Fruit fly (Drosophila melanogaster) whole organism, embryonic: Measurements from ENCODE around the gene CG11178.

Source experiments
- BEAF-32 ChIP-seq: fragments of 200-800 bp; sonication (Bioruptor generic); optimal IDR thresholded peaks from 3 replicates; lab custom pipeline; 2017; ENCODE audit warnings: missing biosample characterization, missing genetic modification characterization, mild to moderate bottlenecking, moderate library complexity, missing genetic modification reagents
- Bdp1 ChIP-seq: fragments of 200-800 bp; sonication (Bioruptor generic); optimal IDR thresholded peaks from 3 replicates; lab custom pipeline; 2016; ENCODE audit warnings: missing biosample characterization, missing genetic modification characterization
- Blimp-1 ChIP-seq: fragments of 200-800 bp; sonication (Bioruptor generic); optimal IDR thresholded peaks from 3 replicates; lab custom pipeline; 2018; ENCODE audit warnings: missing biosample characterization, missing genetic modification characterization, mild to moderate bottlenecking, moderate library complexity, missing genetic modification reagents
- CG1024 ChIP-seq: fragments of 200-800 bp; sonication (Bioruptor generic); IDR thresholded peaks from 2 replicates; pipeline ENCODE4 v1.3.6; 2022; ENCODE audit warnings: missing biosample characterization, missing genetic modification characterization
- CG10543 ChIP-seq: fragments of 200-800 bp; sonication (Bioruptor generic); optimal IDR thresholded peaks from 3 replicates; lab custom pipeline; 2017; ENCODE audit warnings: missing biosample characterization, mild to moderate bottlenecking, missing genetic modification characterization, moderate library complexity
- CG10979 ChIP-seq: fragments of 200-800 bp; sonication (Bioruptor generic); optimal IDR thresholded peaks from 2 replicates; lab custom pipeline; 2018; ENCODE audit warnings: missing biosample characterization, mild to moderate bottlenecking, missing genetic modification characterization, moderate library complexity
- CG11696 ChIP-seq: fragments of 200-800 bp; sonication (Bioruptor generic); IDR thresholded peaks from 2 replicates; pipeline ENCODE4 v1.3.6; 2022; ENCODE audit warnings: missing biosample characterization, missing genetic modification characterization
- CG12659 ChIP-seq: fragments of 200-800 bp; sonication (Bioruptor generic); optimal IDR thresholded peaks from 3 replicates; lab custom pipeline; 2017; ENCODE audit warnings: mild to moderate bottlenecking, missing biosample characterization, missing genetic modification reagents, missing genetic modification characterization
- CG13287 ChIP-seq: fragments of 200-800 bp; sonication (Bioruptor generic); IDR thresholded peaks from 2 replicates; pipeline ENCODE4 v1.3.6; 2022; ENCODE audit warnings: missing biosample characterization, missing genetic modification characterization; ENCODE audit not compliant: partially characterized antibody
- CG13296 ChIP-seq: fragments of 200-800 bp; sonication (Bioruptor generic); optimal IDR thresholded peaks from 3 replicates; lab custom pipeline; 2018; ENCODE audit warnings: missing biosample characterization, mild to moderate bottlenecking, missing genetic modification characterization
- CG15601 ChIP-seq: fragments of 200-800 bp; sonication (Bioruptor generic); optimal IDR thresholded peaks from 3 replicates; lab custom pipeline; 2019; ENCODE audit warnings: missing biosample characterization, mild to moderate bottlenecking, missing genetic modification characterization, moderate library complexity
- CG16815 ChIP-seq: fragments of 200-800 bp; sonication (Bioruptor generic); optimal IDR thresholded peaks from 3 replicates; lab custom pipeline; 2017; ENCODE audit warnings: missing biosample characterization, mild to moderate bottlenecking, missing genetic modification characterization
- CG17385 ChIP-seq: fragments of 200-800 bp; sonication (Bioruptor generic); optimal IDR thresholded peaks from 3 replicates; lab custom pipeline; 2018; ENCODE audit warnings: missing biosample characterization, mild to moderate bottlenecking, missing genetic modification characterization
- CG18599 ChIP-seq: fragments of 200-800 bp; sonication (Bioruptor generic); optimal IDR thresholded peaks from 3 replicates; lab custom pipeline; 2017; ENCODE audit warnings: missing biosample characterization, missing genetic modification characterization, mild to moderate bottlenecking, moderate library complexity, missing genetic modification reagents
- CG3407 ChIP-seq: fragments of 200-800 bp; sonication (Bioruptor generic); optimal IDR thresholded peaks from 2 replicates; lab custom pipeline; 2018; ENCODE audit warnings: missing biosample characterization, mild to moderate bottlenecking, missing genetic modification characterization
- CG4707 ChIP-seq: fragments of 200-800 bp; sonication (Bioruptor generic); optimal IDR thresholded peaks from 2 replicates; lab custom pipeline; 2018; ENCODE audit warnings: missing biosample characterization, mild to moderate bottlenecking, missing genetic modification characterization, moderate library complexity
- CG4730 ChIP-seq: fragments of 200-800 bp; sonication (Bioruptor generic); IDR thresholded peaks from 2 replicates; pipeline ENCODE4 v1.3.6; 2022; ENCODE audit warnings: missing biosample characterization, missing genetic modification characterization
- CG6683 ChIP-seq: fragments of 200-800 bp; sonication (Bioruptor generic); optimal IDR thresholded peaks from 2 replicates; lab custom pipeline; 2017; ENCODE audit warnings: missing biosample characterization, mild to moderate bottlenecking, missing genetic modification characterization, missing genetic modification reagents
- CG7271 ChIP-seq: fragments of 200-800 bp; sonication (Bioruptor generic); optimal IDR thresholded peaks from 2 replicates; lab custom pipeline; 2018; ENCODE audit warnings: missing biosample characterization, mild to moderate bottlenecking, missing genetic modification characterization, moderate library complexity
- CG7372 ChIP-seq: fragments of 200-800 bp; sonication (Bioruptor generic); IDR thresholded peaks from 2 replicates; pipeline ENCODE4 v1.3.6; 2022; ENCODE audit warnings: missing biosample characterization, missing genetic modification characterization
- CG9215 ChIP-seq: fragments of 200-800 bp; sonication (Bioruptor generic); IDR thresholded peaks from 2 replicates; pipeline ENCODE4 v1.3.6; 2022; ENCODE audit warnings: missing biosample characterization, missing genetic modification characterization
- CG9797 ChIP-seq: fragments of 200-800 bp; sonication (Bioruptor generic); optimal IDR thresholded peaks from 3 replicates; lab custom pipeline; 2018; ENCODE audit warnings: missing biosample characterization, mild to moderate bottlenecking, missing genetic modification characterization
- Deaf1 ChIP-seq: fragments of 200-800 bp; optimal IDR thresholded peaks from 3 replicates; lab custom pipeline; 2019; ENCODE audit warnings: missing biosample characterization, mild to moderate bottlenecking, missing genetic modification characterization, moderate library complexity
- Fer3 ChIP-seq: fragments of 200-800 bp; sonication (Bioruptor generic); optimal IDR thresholded peaks from 2 replicates; lab custom pipeline; 2018; ENCODE audit warnings: missing biosample characterization, mild to moderate bottlenecking, missing genetic modification characterization, moderate library complexity
- Mad ChIP-seq: fragments of 200-800 bp; sonication (Bioruptor generic); optimal IDR thresholded peaks from 2 replicates; lab custom pipeline; 2016; ENCODE audit warnings: missing biosample characterization, missing genetic modification characterization
- Med ChIP-seq: fragments of 200-800 bp; sonication (Bioruptor generic); peaks from one replicate; lab custom pipeline; 2016; ENCODE audit warnings: missing biosample characterization, missing genetic modification characterization, mild to moderate bottlenecking, inconsistent platforms, moderate library complexity
- NfI ChIP-seq: fragments of 200-800 bp; sonication (Bioruptor generic); optimal IDR thresholded peaks from 3 replicates; lab custom pipeline; 2018; ENCODE audit warnings: missing biosample characterization, mild to moderate bottlenecking, missing genetic modification characterization, moderate library complexity
- PHDP ChIP-seq: fragments of 200-800 bp; sonication (Bioruptor generic); optimal IDR thresholded peaks from 3 replicates; lab custom pipeline; 2018; ENCODE audit warnings: missing biosample characterization, mild to moderate bottlenecking, missing genetic modification characterization, moderate library complexity
- Sox100B ChIP-seq: fragments of 200-800 bp; sonication (Bioruptor generic); optimal IDR thresholded peaks from 3 replicates; lab custom pipeline; 2018; ENCODE audit warnings: missing biosample characterization, mild to moderate bottlenecking, missing genetic modification characterization
- Xbp1 ChIP-seq: fragments of 200-800 bp; sonication (Bioruptor generic); optimal IDR thresholded peaks from 3 replicates; lab custom pipeline; 2016; ENCODE audit warnings: missing biosample characterization, mild to moderate bottlenecking, missing genetic modification characterization
- cwo ChIP-seq: fragments of 200-800 bp; sonication (Bioruptor generic); optimal IDR thresholded peaks from 3 replicates; lab custom pipeline; 2017; ENCODE audit warnings: missing biosample characterization, missing genetic modification characterization, mild to moderate bottlenecking, moderate library complexity, missing genetic modification reagents
- danr ChIP-seq: fragments of 200-800 bp; sonication (Bioruptor generic); IDR thresholded peaks from 2 replicates; pipeline ENCODE4 v1.3.6; 2022; ENCODE audit warnings: missing biosample characterization, missing genetic modification characterization
- dysf ChIP-seq: fragments of 200-800 bp; sonication (Bioruptor generic); IDR thresholded peaks from 3 replicates; pipeline ENCODE4 v1.3.6; 2022; ENCODE audit warnings: missing biosample characterization, missing genetic modification characterization
- fd64A ChIP-seq: fragments of 200-800 bp; sonication (Bioruptor generic); optimal IDR thresholded peaks from 3 replicates; lab custom pipeline; 2018; ENCODE audit warnings: missing biosample characterization, mild to moderate bottlenecking, missing genetic modification characterization
- grau ChIP-seq: fragments of 200-800 bp; optimal IDR thresholded peaks from 3 replicates; lab custom pipeline; 2019; ENCODE audit warnings: missing biosample characterization, mild to moderate bottlenecking, missing genetic modification characterization, moderate library complexity
- gsb ChIP-seq: fragments of 200-800 bp; sonication (Bioruptor generic); IDR thresholded peaks from 2 replicates; pipeline ENCODE4 v1.3.6; 2022; ENCODE audit warnings: missing biosample characterization, missing genetic modification characterization
- insv ChIP-seq, 2 experiments: fragments of 200-800 bp; sonication (Bioruptor generic); optimal IDR thresholded peaks; 3 replicates each; lab custom pipeline; 2016 to 2018; ENCODE audit warnings: missing biosample characterization in 2 of 2, missing genetic modification characterization in 2 of 2
- lab ChIP-seq: fragments of 200-800 bp; sonication (Bioruptor generic); optimal IDR thresholded peaks from 3 replicates; lab custom pipeline; 2017; ENCODE audit warnings: missing biosample characterization, missing genetic modification characterization, mild to moderate bottlenecking, moderate library complexity, missing genetic modification reagents
- mirr ChIP-seq: fragments of 200-800 bp; sonication (Bioruptor generic); optimal IDR thresholded peaks from 3 replicates; lab custom pipeline; 2018; ENCODE audit warnings: missing biosample characterization, mild to moderate bottlenecking, missing genetic modification characterization
- oc ChIP-seq: fragments of 200-800 bp; sonication (Bioruptor generic); optimal IDR thresholded peaks from 2 replicates; lab custom pipeline; 2018; ENCODE audit warnings: missing biosample characterization, mild to moderate bottlenecking, missing genetic modification characterization, moderate library complexity
- odd ChIP-seq: fragments of 200-800 bp; sonication (Bioruptor generic); optimal IDR thresholded peaks from 2 replicates; lab custom pipeline; 2017; ENCODE audit warnings: missing biosample characterization, mild to moderate bottlenecking, missing genetic modification characterization
- p53 ChIP-seq: fragments of 200-800 bp; sonication (Bioruptor generic); optimal IDR thresholded peaks from 2 replicates; lab custom pipeline; 2016; ENCODE audit warnings: missing biosample characterization, missing genetic modification characterization
- sc ChIP-seq, 3 experiments: fragments of >200 bp in 2 of 3; fragments of 200-800 bp in 1 of 3; sonication (Bioruptor generic) in 1 of 3; optimal IDR thresholded peaks; 2 replicates in 2 of 3; 3 replicates in 1 of 3; lab custom pipeline; 2017; ENCODE audit warnings: mild to moderate bottlenecking in 1 of 3, missing biosample characterization in 1 of 3, missing genetic modification characterization in 1 of 3, missing genetic modification reagents in 1 of 3
- schlank ChIP-seq: fragments of 200-800 bp; sonication (Bioruptor generic); optimal IDR thresholded peaks from 2 replicates; lab custom pipeline; 2018; ENCODE audit warnings: missing biosample characterization, mild to moderate bottlenecking, missing genetic modification characterization
- sens ChIP-seq: fragments of 200-800 bp; sonication (Bioruptor generic); peaks from one replicate; lab custom pipeline; 2016; ENCODE audit warnings: missing biosample characterization, missing genetic modification characterization
- sima ChIP-seq: fragments of 200-800 bp; sonication (Bioruptor generic); optimal IDR thresholded peaks from 2 replicates; lab custom pipeline; 2016; ENCODE audit warnings: missing biosample characterization, missing genetic modification characterization
- sna ChIP-seq: fragments of 200-800 bp; sonication (Bioruptor generic); IDR thresholded peaks from 2 replicates; pipeline ENCODE4 v1.3.6; 2022; ENCODE audit warnings: missing biosample characterization, missing genetic modification characterization; ENCODE audit not compliant: partially characterized antibody
- sqz ChIP-seq: fragments of 200-800 bp; sonication (Bioruptor generic); optimal IDR thresholded peaks from 3 replicates; lab custom pipeline; 2018; ENCODE audit warnings: missing biosample characterization, mild to moderate bottlenecking, missing genetic modification characterization
- unc-4 ChIP-seq: fragments of 200-800 bp; sonication (Bioruptor generic); IDR thresholded peaks from 2 replicates; pipeline ENCODE4 v1.3.6; 2022; ENCODE audit warnings: missing biosample characterization, missing genetic modification characterization; ENCODE audit not compliant: partially characterized antibody

The CG11178 gene

DNA sequence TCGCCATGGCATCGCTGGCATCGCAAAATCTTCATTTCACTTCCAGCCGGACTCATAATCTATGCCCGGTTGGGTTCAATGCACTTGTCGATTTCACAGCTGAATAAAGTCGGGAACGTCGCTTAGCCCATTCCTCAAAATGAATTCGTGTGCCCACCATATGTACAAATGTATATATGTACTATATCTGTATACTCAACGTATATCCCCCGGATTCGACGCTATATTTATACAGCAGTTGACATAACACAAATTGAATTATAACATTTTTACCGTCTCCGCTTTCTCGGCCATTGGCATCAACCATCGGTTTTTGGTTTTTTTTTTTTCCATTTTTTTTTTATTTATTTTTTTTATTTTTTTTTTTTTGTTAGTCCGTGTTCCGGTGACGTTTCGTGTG, 35.2 kb upstream of the CG11178 start (continued):
- TF ChIP-seq Sox100B (GFP tag; lab: Kevin White, UChicago) (peak; percentile 10), danr (GFP tag; lab: Robert Waterston, UW) (no peak), schlank (tag; lab: Kevin White, UChicago) (no peak), CG15601 (peak; percentile 37), CG9215 (GFP tag; lab: Robert Waterston, UW) (no peak), mirr (GFP tag; lab: Kevin White, UChicago) (peak; percentile 1), cwo (GFP tag; lab: Kevin White, UChicago) (peak; percentile 9), Mad (no peak), insv (GFP tag; optimal IDR thresholded peaks at IDR 0.05; lab: Kevin White, UChicago) (no peak), CG10979 (tag; lab: Kevin White, UChicago) (no peak), Med (GFP tag; lab: Kevin White, UChicago) (peak; percentile 68), odd (GFP tag; lab: Kevin White, UChicago) (peak; percentile 7), unc-4 (GFP tag; lab: Robert Waterston, UW) (no peak), CG18599 (GFP tag; lab: Kevin White, UChicago) (peak; percentile 61), PHDP (peak; percentile 17), gsb (GFP tag; lab: Robert Waterston, UW) (no peak), sima (GFP tag; lab: Kevin White, UChicago) (no peak), grau (no peak), sqz (GFP tag; lab: Kevin White, UChicago) (peak; percentile 20), Xbp1 (GFP tag; lab: Kevin White, UChicago) (no peak), Fer3 (peak; percentile 29), NfI (GFP tag; lab: Kevin White, UChicago) (no peak), BEAF-32 (no peak), lab (GFP tag; lab: Kevin White, UChicago) (peak; percentile 56), dysf (GFP tag; lab: Robert Waterston, UW) (0 out of 3 replicates have a peak, but pooled peaks have one; percentile 28), oc (tag; lab: Kevin White, UChicago) (no peak), Deaf1 (tag; lab: Kevin White, UChicago) (no peak), CG7372 (GFP tag; lab: Robert Waterston, UW) (no peak), Bdp1 (GFP tag; lab: Kevin White, UChicago) (peak; percentile 1), CG1024 (GFP tag; lab: Robert Waterston, UW) (no peak), Blimp-1 (GFP tag; lab: Kevin White, UChicago) (peak; percentile 32), sc (optimal IDR thresholded peaks at IDR 0.05; lab: Kevin White, UChicago) (no peak), sc (GFP tag; optimal IDR thresholded peaks at IDR 0.05; lab: Kevin White, UChicago) (no peak), CG13296 (peak; percentile 22), CG13287 (GFP tag; lab: Robert Waterston, UW) (no peak), CG11696 (no peak), CG9797 (GFP tag; lab: Kevin White, UChicago) (no peak), CG4730 (GFP tag; lab: Robert Waterston, UW) (no peak), p53 (no peak), sna (no peak), CG3407 (GFP tag; lab: Kevin White, UChicago) (peak; percentile 0), CG4707 (GFP tag; lab: Kevin White, UChicago) (peak; percentile 21), fd64A (GFP tag; lab: Kevin White, UChicago) (peak; percentile 14), sens (GFP tag; lab: Kevin White, UChicago) (peak; percentile 75), CG10543 (GFP tag; lab: Kevin White, UChicago) (peak; percentile 44), CG6683 (GFP tag; lab: Kevin White, UChicago) (peak; percentile 13), CG17385 (GFP tag; lab: Kevin White, UChicago) (no peak), CG16815 (GFP tag; lab: Kevin White, UChicago) (no peak), CG12659 (GFP tag; lab: Kevin White, UChicago) (peak; percentile 1), CG7271 (no peak)
